Worm (Caenorhabditis elegans) whole organism, L1 larva: Measurements from ENCODE around the gene C38C3.3.

Source experiments
- C16A3.4 ChIP-seq: fragments of 150-350 bp; optimal IDR thresholded peaks from 2 replicates; lab custom pipeline; 2014; ENCODE audit warnings: missing biosample characterization, missing genetic modification characterization
- aha-1 ChIP-seq: fragments of 150-350 bp; optimal IDR thresholded peaks from 2 replicates; lab custom pipeline; 2014; ENCODE audit warnings: missing biosample characterization, missing genetic modification characterization
- alr-1 ChIP-seq: fragments of 200-800 bp; sonication (Bioruptor generic); optimal IDR thresholded peaks from 2 replicates; lab custom pipeline; 2018; ENCODE audit warnings: borderline replicate concordance, mild to moderate bottlenecking, missing genetic modification characterization, missing compliant biosample characterization
- blmp-1 ChIP-seq: fragments of 150-350 bp; optimal IDR thresholded peaks from 2 replicates; lab custom pipeline; 2014; ENCODE audit warnings: missing biosample characterization, missing genetic modification characterization
- ceh-63 ChIP-seq: fragments of 200-800 bp; sonication (Bioruptor generic); optimal IDR thresholded peaks from 2 replicates; lab custom pipeline; 2018; ENCODE audit warnings: mild to moderate bottlenecking, missing genetic modification characterization, missing compliant biosample characterization
- ces-1 ChIP-seq: fragments of 150-350 bp; optimal IDR thresholded peaks from 2 replicates; lab custom pipeline; 2014; ENCODE audit warnings: missing biosample characterization, missing genetic modification reagents, missing genetic modification characterization
- dsc-1 ChIP-seq: sonication (generic microtip); optimal IDR thresholded peaks from 2 replicates; lab custom pipeline; 2016; ENCODE audit warnings: mild to moderate bottlenecking, missing genetic modification characterization, missing compliant biosample characterization
- egl-27 ChIP-seq, 2 experiments: fragments of 150-350 bp in 1 of 2; sonication (generic microtip); optimal IDR thresholded peaks; 3 replicates each; lab custom pipeline; 2017 to 2018; ENCODE audit warnings: missing biosample characterization in 2 of 2, missing genetic modification characterization in 2 of 2, missing genetic modification reagents in 2 of 2
- elt-2 ChIP-seq: sonication (generic microtip); optimal IDR thresholded peaks from 2 replicates; lab custom pipeline; 2016; ENCODE audit warnings: missing genetic modification characterization, mild to moderate bottlenecking, inconsistent platforms, missing compliant biosample characterization, missing genetic modification reagents
- fkh-10 ChIP-seq: sonication (generic microtip); optimal IDR thresholded peaks from 2 replicates; lab custom pipeline; 2017; ENCODE audit warnings: missing biosample characterization, missing genetic modification reagents, missing genetic modification characterization
- fkh-8 ChIP-seq: sonication (generic microtip); optimal IDR thresholded peaks from 2 replicates; lab custom pipeline; 2016; ENCODE audit warnings: mild to moderate bottlenecking, missing genetic modification characterization, missing compliant biosample characterization
- grh-1 ChIP-seq: fragments of 200-800 bp; sonication (Bioruptor generic); IDR thresholded peaks from 2 replicates; pipeline ENCODE4 v1.3.6; 2022; ENCODE audit warnings: missing genetic modification reagents, missing genetic modification characterization, missing compliant biosample characterization
- hlh-17 ChIP-seq: fragments of 200-800 bp; sonication (Bioruptor generic); optimal IDR thresholded peaks from 2 replicates; lab custom pipeline; 2018; ENCODE audit warnings: missing genetic modification characterization, mild to moderate bottlenecking, missing compliant biosample characterization, moderate library complexity, borderline replicate concordance
- hlh-4 ChIP-seq: sonication (generic microtip); optimal IDR thresholded peaks from 2 replicates; lab custom pipeline; 2016; ENCODE audit warnings: mild to moderate bottlenecking, missing genetic modification characterization, missing compliant biosample characterization
- isw-1 ChIP-seq: fragments of 200-800 bp; sonication (Bioruptor generic); IDR thresholded peaks from 2 replicates; pipeline ENCODE4 v1.3.6; 2022; ENCODE audit warnings: missing genetic modification characterization, missing compliant biosample characterization
- lin-14 ChIP-seq: fragments of 200-800 bp; sonication (Bioruptor generic); optimal IDR thresholded peaks from 2 replicates; lab custom pipeline; 2018; ENCODE audit warnings: mild to moderate bottlenecking, missing genetic modification characterization, moderate library complexity, missing compliant biosample characterization
- lin-15B ChIP-seq: fragments of 150-350 bp; sonication (generic microtip); optimal IDR thresholded peaks from 3 replicates; lab custom pipeline; 2014; ENCODE audit warnings: missing biosample characterization, missing genetic modification characterization
- lin-39 ChIP-seq: fragments of 150-350 bp; optimal IDR thresholded peaks from 2 replicates; lab custom pipeline; 2014; ENCODE audit warnings: missing biosample characterization, missing genetic modification reagents, missing genetic modification characterization
- mab-9 ChIP-seq: fragments of 200-800 bp; sonication (Bioruptor generic); IDR thresholded peaks from 2 replicates; pipeline ENCODE4 v1.3.6; 2022; ENCODE audit warnings: missing genetic modification reagents, missing genetic modification characterization, missing compliant biosample characterization
- mdl-1 ChIP-seq, 2 experiments: fragments of 150-350 bp; optimal IDR thresholded peaks; 2 replicates each; lab custom pipeline; 2014 to 2017; ENCODE audit warnings: missing biosample characterization in 2 of 2, missing genetic modification characterization in 2 of 2, inconsistent platforms in 1 of 2
- nhr-19 ChIP-seq: fragments of 200-800 bp; sonication (Bioruptor generic); conservative IDR thresholded peaks from 2 replicates; pipeline ENCODE4 v1.3.6; 2022; ENCODE audit warnings: missing genetic modification characterization, missing compliant biosample characterization
- nhr-20 ChIP-seq: sonication (generic microtip); optimal IDR thresholded peaks from 2 replicates; lab custom pipeline; 2016; ENCODE audit warnings: mild to moderate bottlenecking, missing genetic modification characterization, missing compliant biosample characterization
- nhr-237 ChIP-seq: fragments of 150-350 bp; optimal IDR thresholded peaks from 2 replicates; lab custom pipeline; 2014; ENCODE audit warnings: missing biosample characterization, missing genetic modification characterization
- nhr-28 ChIP-seq: fragments of 150-350 bp; optimal IDR thresholded peaks from 2 replicates; lab custom pipeline; 2014; ENCODE audit warnings: missing biosample characterization, missing genetic modification characterization
- nhr-47 ChIP-seq: sonication (generic microtip); optimal IDR thresholded peaks from 2 replicates; lab custom pipeline; 2016; ENCODE audit warnings: mild to moderate bottlenecking, missing genetic modification characterization, moderate library complexity, missing compliant biosample characterization
- nhr-71 ChIP-seq: sonication (generic microtip); optimal IDR thresholded peaks from 2 replicates; lab custom pipeline; 2016; ENCODE audit warnings: mild to moderate bottlenecking, missing genetic modification characterization, moderate library complexity, missing compliant biosample characterization
- nhr-76 ChIP-seq: sonication (generic microtip); optimal IDR thresholded peaks from 2 replicates; lab custom pipeline; 2017; ENCODE audit warnings: missing biosample characterization, missing genetic modification characterization
- nhr-77 ChIP-seq: fragments of 150-350 bp; optimal IDR thresholded peaks from 2 replicates; lab custom pipeline; 2014; ENCODE audit warnings: missing biosample characterization, missing genetic modification characterization
- nhr-90 ChIP-seq: sonication (generic microtip); optimal IDR thresholded peaks from 2 replicates; lab custom pipeline; 2016; ENCODE audit warnings: mild to moderate bottlenecking, missing genetic modification characterization, missing compliant biosample characterization; ENCODE audit not compliant: poor library complexity
- pag-3 ChIP-seq: sonication (generic microtip); optimal IDR thresholded peaks from 2 replicates; lab custom pipeline; 2017; ENCODE audit warnings: missing genetic modification characterization, mild to moderate bottlenecking, missing compliant biosample characterization, antibody characterized with exemption, borderline replicate concordance; ENCODE audit not compliant: insufficient read depth
- pax-3 ChIP-seq: fragments of 200-800 bp; sonication (Bioruptor generic); optimal IDR thresholded peaks from 2 replicates; lab custom pipeline; 2018; ENCODE audit warnings: mild to moderate bottlenecking, missing genetic modification characterization, moderate library complexity, missing compliant biosample characterization
- skn-1 ChIP-seq: fragments of 150-350 bp; optimal IDR thresholded peaks from 2 replicates; lab custom pipeline; 2014; ENCODE audit warnings: missing biosample characterization, missing genetic modification characterization
- sox-4 ChIP-seq: sonication (generic microtip); optimal IDR thresholded peaks from 2 replicates; lab custom pipeline; 2016; ENCODE audit warnings: missing genetic modification characterization, missing compliant biosample characterization
- sup-37 ChIP-seq: fragments of 200-800 bp; sonication (Bioruptor generic); optimal IDR thresholded peaks from 2 replicates; lab custom pipeline; 2018; ENCODE audit warnings: mild to moderate bottlenecking, missing genetic modification characterization, missing compliant biosample characterization
- swsn-7 ChIP-seq: sonication (generic microtip); optimal IDR thresholded peaks from 2 replicates; lab custom pipeline; 2016; ENCODE audit warnings: missing genetic modification characterization, missing compliant biosample characterization
- tlp-1 ChIP-seq: fragments of 150-350 bp; optimal IDR thresholded peaks from 2 replicates; lab custom pipeline; 2014; ENCODE audit warnings: missing biosample characterization, missing genetic modification characterization
- unc-130 ChIP-seq: fragments of 150-350 bp; optimal IDR thresholded peaks from 2 replicates; lab custom pipeline; 2017; ENCODE audit warnings: missing biosample characterization, missing genetic modification characterization, inconsistent platforms
- zag-1 ChIP-seq: fragments of 150-350 bp; optimal IDR thresholded peaks from 2 replicates; lab custom pipeline; 2014; ENCODE audit warnings: missing biosample characterization, missing genetic modification characterization
- zip-4 ChIP-seq: fragments of 200-800 bp; sonication (Bioruptor generic); optimal IDR thresholded peaks from 2 replicates; lab custom pipeline; 2018; ENCODE audit warnings: mild to moderate bottlenecking, missing genetic modification characterization, moderate library complexity, missing compliant biosample characterization
- ztf-4 ChIP-seq: fragments of 150-350 bp; optimal IDR thresholded peaks from 2 replicates; lab custom pipeline; 2014; ENCODE audit warnings: missing biosample characterization, missing genetic modification characterization

Gene C38C3.3

ce11 chrV:1480841-1481240, 14.6 kb upstream of the C38C3.3 start (continued):
- no peak for TF ChIP-seq egl-27 (tag; optimal IDR thresholded peaks at IDR 0.05; lab: Kevin White, UChicago)
- TF ChIP-seq mab-9 (GFP tag; lab: Robert Waterston, UW) = no peak
- TF ChIP-seq hlh-17 = no peak
- TF ChIP-seq sup-37 (GFP tag; lab: Kevin White, UChicago) = no peak
- peak; percentile 20 for TF ChIP-seq pag-3 (tag; lab: Kevin White, UChicago)
- no peak for TF ChIP-seq isw-1
- TF ChIP-seq pax-3 (tag; lab: Kevin White, UChicago) = no peak
- no peak for TF ChIP-seq elt-2 (tag; lab: Kevin White, UChicago)
- no peak for TF ChIP-seq tlp-1 (tag; lab: Kevin White, UChicago)
- TF ChIP-seq zip-4 = no peak

ce11 chrV:1481742-1482141, 13.7 kb upstream of the C38C3.3 start, which contains the start of gene C38C3.4:
C38C3.4 (plus strand) TSS chrV:1482042.
- TF ChIP-seq fkh-10 (GFP tag; lab: Kevin White, UChicago) = no peak
- TF ChIP-seq aha-1 (tag; lab: Kevin White, UChicago) = no peak
- TF ChIP-seq swsn-7 (tag; lab: Kevin White, UChicago) = no peak
- TF ChIP-seq zag-1 (tag; lab: Kevin White, UChicago) = no peak
- TF ChIP-seq unc-130 (tag; lab: Kevin White, UChicago) = no peak
- no peak for TF ChIP-seq fkh-8 (tag; lab: Kevin White, UChicago)
- no peak for TF ChIP-seq mdl-1 (tag; optimal IDR thresholded peaks at IDR 0.05; lab: Kevin White, UChicago)
- no peak for TF ChIP-seq lin-15B (tag; lab: Kevin White, UChicago)
- TF ChIP-seq mab-9 (GFP tag; lab: Robert Waterston, UW) = no peak
- TF ChIP-seq skn-1 (tag; lab: Kevin White, UChicago) = no peak
- no peak for TF ChIP-seq ztf-4
- no peak for TF ChIP-seq blmp-1
- no peak for TF ChIP-seq C16A3.4 (tag; lab: Kevin White, UChicago)
- TF ChIP-seq nhr-76 (tag; lab: Kevin White, UChicago) = no peak
- no peak for TF ChIP-seq nhr-19 (GFP tag; lab: Robert Waterston, UW)
- TF ChIP-seq nhr-20 = no peak
- no peak for TF ChIP-seq nhr-237 (tag; lab: Kevin White, UChicago)
- no peak for TF ChIP-seq nhr-77 (tag; lab: Kevin White, UChicago)
- TF ChIP-seq alr-1 (tag; lab: Kevin White, UChicago) = no peak
- TF ChIP-seq tlp-1 (tag; lab: Kevin White, UChicago) = no peak

ce11 chrV:1486031-1486430, 9.4 kb upstream of the C38C3.3 start:
- TF ChIP-seq nhr-90 (tag; lab: Kevin White, UChicago) = no peak
- peak; percentile 76 for TF ChIP-seq ces-1 (GFP tag; lab: Kevin White, UChicago)
- TF ChIP-seq swsn-7 (tag; lab: Kevin White, UChicago) = no peak
- TF ChIP-seq fkh-10 (GFP tag; lab: Kevin White, UChicago) = peak; percentile 94
- peak; percentile 84 for TF ChIP-seq lin-14 (GFP tag; lab: Kevin White, UChicago)
- no peak for TF ChIP-seq grh-1 (GFP tag; lab: Robert Waterston, UW)
- no peak for TF ChIP-seq nhr-28 (tag; lab: Kevin White, UChicago)
- TF ChIP-seq ceh-63 (GFP tag; lab: Kevin White, UChicago) = no peak

ce11 chrV:1487262-1487661, 8.2 kb upstream of the C38C3.3 start:
- TF ChIP-seq sox-4 (tag; lab: Kevin White, UChicago) = peak; percentile 2
- no peak for TF ChIP-seq nhr-19 (GFP tag; lab: Robert Waterston, UW)
- TF ChIP-seq nhr-47 (tag; lab: Kevin White, UChicago) = peak; percentile 30
- peak; percentile 70 for TF ChIP-seq dsc-1 (tag; lab: Kevin White, UChicago)
- peak; percentile 30 for TF ChIP-seq lin-14 (GFP tag; lab: Kevin White, UChicago)
- no peak for TF ChIP-seq lin-39 (tag; lab: Kevin White, UChicago)
- peak; percentile 48 for TF ChIP-seq nhr-71
- TF ChIP-seq hlh-4 (tag; lab: Kevin White, UChicago) = peak; percentile 53
- peak; percentile 85 for TF ChIP-seq fkh-8 (tag; lab: Kevin White, UChicago)
